Fruit fly (Drosophila melanogaster) whole organism, wandering third instar larva: ENCODE data around the gene spn-A.

Experiments
- Abd-B ChIP-seq: fragments of >200 bp; optimal IDR thresholded peaks from 2 replicates; lab custom pipeline; 2017; ENCODE audit warnings: missing biosample characterization, missing genetic modification characterization
- CG32264 ChIP-seq: fragments of 200-800 bp; sonication (Bioruptor generic); optimal IDR thresholded peaks from 2 replicates; lab custom pipeline; 2016; ENCODE audit warnings: missing biosample characterization, missing genetic modification characterization
- CG9705 ChIP-seq: fragments of 200-800 bp; sonication (Bioruptor generic); optimal IDR thresholded peaks from 2 replicates; lab custom pipeline; 2018; ENCODE audit warnings: missing biosample characterization, mild to moderate bottlenecking, missing genetic modification characterization
- CrebA ChIP-seq: fragments of 200-800 bp; sonication (Bioruptor generic); optimal IDR thresholded peaks from 2 replicates; lab custom pipeline; 2016; ENCODE audit warnings: missing biosample characterization, mild to moderate bottlenecking, missing genetic modification characterization, borderline replicate concordance
- Dfd ChIP-seq: fragments of >200 bp; optimal IDR thresholded peaks from 2 replicates; lab custom pipeline; 2017; ENCODE audit warnings: missing biosample characterization, missing genetic modification characterization
- Dif ChIP-seq: fragments of 200-275, 200-300 bp; sonication (Bioruptor generic); optimal IDR thresholded peaks from 2 replicates; lab custom pipeline; 2018; ENCODE audit warnings: missing biosample characterization, missing genetic modification characterization; ENCODE audit not compliant: partially characterized antibody
- GATAd ChIP-seq: sonication (Bioruptor generic); optimal IDR thresholded peaks from 2 replicates; lab custom pipeline; 2016; ENCODE audit warnings: missing biosample characterization, missing genetic modification characterization
- HLH106 ChIP-seq: fragments of 200-800 bp; optimal IDR thresholded peaks from 3 replicates; lab custom pipeline; 2019; ENCODE audit warnings: missing biosample characterization, mild to moderate bottlenecking, missing genetic modification characterization, moderate library complexity
- Hnf4 ChIP-seq: fragments of 200-800 bp; sonication (Bioruptor generic); optimal IDR thresholded peaks from 2 replicates; lab custom pipeline; 2016; ENCODE audit warnings: missing biosample characterization, mild to moderate bottlenecking, missing genetic modification characterization
- Hr78 ChIP-seq: fragments of >200 bp; optimal IDR thresholded peaks from 2 replicates; lab custom pipeline; 2017; ENCODE audit warnings: missing biosample characterization, missing genetic modification characterization
- Hr83 ChIP-seq: fragments of 200-300 bp; sonication (Bioruptor generic); optimal IDR thresholded peaks from 2 replicates; lab custom pipeline; 2016; ENCODE audit warnings: missing biosample characterization, mild to moderate bottlenecking, missing genetic modification characterization, moderate library complexity; ENCODE audit not compliant: poor library complexity, severe bottlenecking
- Mio ChIP-seq: sonication (Bioruptor generic); optimal IDR thresholded peaks from 2 replicates; lab custom pipeline; 2016; ENCODE audit warnings: missing biosample characterization, missing genetic modification characterization
- Myc ChIP-seq: fragments of >200 bp; optimal IDR thresholded peaks from 2 replicates; lab custom pipeline; 2017
- N ChIP-seq: fragments of >200 bp; optimal IDR thresholded peaks from 2 replicates; lab custom pipeline; 2018; ENCODE audit warnings: missing biosample characterization, missing external identifiers, missing genetic modification characterization
- OdsH ChIP-seq: fragments of 200-800 bp; sonication (Bioruptor generic); optimal IDR thresholded peaks from 2 replicates; lab custom pipeline; 2016; ENCODE audit warnings: missing biosample characterization, mild to moderate bottlenecking, missing genetic modification characterization
- Rel ChIP-seq, 2 experiments: fragments of 200-800 bp; sonication (Bioruptor generic) in 1 of 2; optimal IDR thresholded peaks; 2 replicates in 1 of 2; 3 replicates in 1 of 2; lab custom pipeline; 2016 to 2019; ENCODE audit warnings: mild to moderate bottlenecking in 2 of 2, missing biosample characterization in 2 of 2, missing genetic modification characterization in 2 of 2, moderate library complexity in 1 of 2
- Sp1 ChIP-seq: fragments of 200-800 bp; sonication (Bioruptor generic); optimal IDR thresholded peaks from 3 replicates; lab custom pipeline; 2019; ENCODE audit warnings: missing biosample characterization, mild to moderate bottlenecking, missing genetic modification characterization, moderate library complexity
- Vsx2 ChIP-seq: fragments of 200-300, 225-300 bp; sonication (Bioruptor generic); optimal IDR thresholded peaks from 2 replicates; lab custom pipeline; 2018; ENCODE audit warnings: missing biosample characterization, missing genetic modification characterization; ENCODE audit not compliant: partially characterized antibody
- br ChIP-seq: fragments of 200-800 bp; sonication (Bioruptor generic); optimal IDR thresholded peaks from 2 replicates; lab custom pipeline; 2016; ENCODE audit warnings: missing biosample characterization, missing genetic modification characterization
- brk ChIP-seq: fragments of 200-800 bp; sonication (Bioruptor generic); optimal IDR thresholded peaks from 2 replicates; lab custom pipeline; 2016; ENCODE audit warnings: missing biosample characterization, mild to moderate bottlenecking, missing genetic modification characterization
- dl ChIP-seq, 2 experiments: fragments of 175-275, 200-275 bp in 1 of 2; fragments of 200-275 bp in 1 of 2; sonication (Bioruptor generic); optimal IDR thresholded peaks; lab custom pipeline; 2018; ENCODE audit warnings: mild to moderate bottlenecking in 2 of 2, missing biosample characterization in 2 of 2, missing genetic modification characterization in 2 of 2, moderate library complexity in 2 of 2; ENCODE audit not compliant: partially characterized antibody in 2 of 2, insufficient read depth in 1 of 2
- dmrt93B ChIP-seq: fragments of 200-800 bp; sonication (Bioruptor generic); optimal IDR thresholded peaks from 2 replicates; lab custom pipeline; 2018; ENCODE audit warnings: missing biosample characterization, mild to moderate bottlenecking, missing genetic modification characterization
- dsf ChIP-seq: sonication (Bioruptor generic); optimal IDR thresholded peaks from 2 replicates; lab custom pipeline; 2016; ENCODE audit warnings: missing biosample characterization, missing genetic modification characterization, borderline replicate concordance
- ey ChIP-seq: fragments of 200-800 bp; sonication (Bioruptor generic); optimal IDR thresholded peaks from 2 replicates; lab custom pipeline; 2016; ENCODE audit warnings: missing biosample characterization, missing genetic modification characterization
- foxo ChIP-seq, 2 experiments: fragments of 200-800 bp; sonication (Bioruptor generic); optimal IDR thresholded peaks; 2 replicates in 1 of 2; 3 replicates in 1 of 2; lab custom pipeline; 2016 to 2017; ENCODE audit warnings: missing biosample characterization in 2 of 2, missing genetic modification characterization in 2 of 2
- fru ChIP-seq: fragments of 200-800 bp; sonication (Bioruptor generic); optimal IDR thresholded peaks from 3 replicates; lab custom pipeline; 2016; ENCODE audit warnings: missing biosample characterization, mild to moderate bottlenecking, missing genetic modification characterization
- h ChIP-seq: fragments of 200-800 bp; sonication (Bioruptor generic); optimal IDR thresholded peaks from 3 replicates; lab custom pipeline; 2016; ENCODE audit warnings: missing biosample characterization, mild to moderate bottlenecking, missing genetic modification characterization
- jim ChIP-seq: fragments of 175-275, 200-325 bp; sonication (Bioruptor generic); optimal IDR thresholded peaks from 2 replicates; lab custom pipeline; 2016; ENCODE audit warnings: missing biosample characterization, mild to moderate bottlenecking, missing genetic modification characterization
- lola ChIP-seq: fragments of >200 bp; optimal IDR thresholded peaks from 2 replicates; lab custom pipeline; 2017; ENCODE audit warnings: missing biosample characterization, missing genetic modification characterization
- pan ChIP-seq: fragments of >200 bp; optimal IDR thresholded peaks from 2 replicates; lab custom pipeline; 2017
- psq ChIP-seq: fragments of 200-800 bp; sonication (Bioruptor generic); optimal IDR thresholded peaks from 3 replicates; lab custom pipeline; 2017; ENCODE audit warnings: missing biosample characterization, mild to moderate bottlenecking, missing genetic modification characterization, moderate library complexity
- rgr ChIP-seq: fragments of 200-800 bp; sonication (Bioruptor generic); optimal IDR thresholded peaks from 3 replicates; lab custom pipeline; 2016; ENCODE audit warnings: missing biosample characterization, mild to moderate bottlenecking, missing genetic modification characterization
- sage ChIP-seq: fragments of 200-800 bp; sonication (Bioruptor generic); optimal IDR thresholded peaks from 2 replicates; lab custom pipeline; 2016; ENCODE audit warnings: missing biosample characterization, mild to moderate bottlenecking, missing genetic modification characterization
- sv ChIP-seq: fragments of 200-800 bp; sonication (Bioruptor generic); optimal IDR thresholded peaks from 3 replicates; lab custom pipeline; 2016; ENCODE audit warnings: missing biosample characterization, missing genetic modification characterization
- tai ChIP-seq: sonication (Bioruptor generic); optimal IDR thresholded peaks from 2 replicates; lab custom pipeline; 2016; ENCODE audit warnings: missing biosample characterization, missing genetic modification characterization
- usp ChIP-seq: fragments of >200 bp; optimal IDR thresholded peaks from 2 replicates; lab custom pipeline; 2017; ENCODE audit warnings: missing biosample characterization, missing genetic modification characterization
- woc ChIP-seq: sonication (Bioruptor generic); optimal IDR thresholded peaks from 2 replicates; lab custom pipeline; 2016; ENCODE audit warnings: missing biosample characterization, mild to moderate bottlenecking, missing genetic modification characterization

spn-A gene

DNA sequence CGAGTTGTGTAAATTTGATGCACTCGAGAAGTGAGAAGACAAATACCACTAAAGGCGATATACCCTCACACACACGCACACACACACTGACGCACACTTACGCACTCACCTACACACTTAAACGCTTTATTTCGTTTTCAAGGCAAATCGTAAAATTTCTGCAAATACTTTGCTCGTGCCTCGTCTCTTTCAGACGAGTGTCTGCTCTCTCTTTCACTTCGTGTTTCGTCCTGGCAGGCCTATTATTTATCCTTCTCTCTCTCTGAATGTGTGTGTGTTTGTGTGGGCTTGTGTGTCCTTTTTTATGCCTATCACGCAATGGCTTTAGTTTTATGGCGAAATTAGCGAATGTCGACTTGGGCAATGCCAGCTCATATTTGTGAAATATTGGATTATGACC lies 42.4 kb upstream of the spn-A start:
- TF ChIP-seq Hnf4 (GFP tag; lab: Kevin White, UChicago) (no peak), foxo (GFP tag; optimal IDR thresholded peaks at IDR 0.05; lab: Kevin White, UChicago) (no peak)

DNA sequence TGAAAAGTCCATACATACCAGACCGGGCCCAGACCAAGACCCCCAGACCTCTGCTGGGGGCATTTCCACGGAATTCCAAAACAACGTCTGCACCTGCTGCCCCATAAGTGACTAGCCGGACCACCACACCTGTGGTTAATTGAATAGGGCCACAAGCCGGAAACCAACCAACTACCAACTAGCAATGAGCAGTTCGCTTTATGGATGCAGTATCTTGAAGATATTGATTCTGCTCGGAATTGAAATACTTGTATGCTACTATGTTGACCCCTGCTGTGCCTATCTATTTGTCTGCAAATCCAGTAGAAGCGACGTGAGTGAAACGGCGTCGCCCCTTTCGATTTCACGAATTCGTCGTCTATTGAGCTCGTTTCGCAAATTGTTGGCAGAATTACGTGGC lies 40.0 kb upstream of the spn-A start:
- TF ChIP-seq h = peak; percentile 41
- TF ChIP-seq Hr83 (GFP tag; lab: Kevin White, UChicago) = no peak
- TF ChIP-seq rgr (GFP tag; lab: Kevin White, UChicago) = peak; percentile 61
- TF ChIP-seq Abd-B = no peak
- no peak for TF ChIP-seq sv (GFP tag; lab: Kevin White, UChicago)
- no peak for TF ChIP-seq Myc (lab: Kevin White, UChicago)
- no peak for TF ChIP-seq tai
- TF ChIP-seq N (GFP tag; lab: Kevin White, UChicago) = no peak
- peak; percentile 39 for TF ChIP-seq HLH106 (tag; lab: Kevin White, UChicago)
- TF ChIP-seq Dif (GFP tag; lab: Kevin White, UChicago) = no peak
- TF ChIP-seq ey (GFP tag; lab: Kevin White, UChicago) = peak; percentile 66
- TF ChIP-seq brk = no peak
- TF ChIP-seq foxo (GFP tag; optimal IDR thresholded peaks at IDR 0.05; lab: Kevin White, UChicago) = peak in 1 of 2 experiments; percentile 50
- peak; percentile 27 for TF ChIP-seq Hnf4 (GFP tag; lab: Kevin White, UChicago)
- peak; percentile 9 for TF ChIP-seq dmrt93B (GFP tag; lab: Kevin White, UChicago)
- no peak for TF ChIP-seq GATAd (GFP tag; lab: Kevin White, UChicago)
- TF ChIP-seq OdsH (GFP tag; lab: Kevin White, UChicago) = peak; percentile 26
- TF ChIP-seq br (GFP tag; lab: Kevin White, UChicago) = peak; percentile 25
- TF ChIP-seq, all 38 proteins: peak for 9

DNA sequence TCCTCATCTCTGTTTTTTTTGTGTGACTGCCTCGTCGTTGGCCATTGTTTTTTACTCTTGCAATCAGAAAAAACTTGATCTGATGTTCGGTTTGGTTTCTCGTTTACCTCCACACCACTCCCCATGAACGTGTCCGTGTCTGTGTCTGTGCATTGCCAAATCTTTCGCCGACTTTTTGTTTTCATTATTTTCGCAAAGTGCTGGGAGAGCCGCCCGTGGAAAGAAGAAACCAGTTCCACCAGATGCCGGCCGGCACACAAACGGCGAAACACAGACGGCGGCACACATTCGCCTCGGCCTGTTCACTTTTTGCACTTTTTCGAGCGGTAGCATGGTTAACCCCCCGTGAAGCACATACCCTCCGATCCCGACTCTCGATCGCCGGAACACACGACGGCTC lies 39.5 kb upstream of the spn-A start:
- TF ChIP-seq dl (GFP tag; optimal IDR thresholded peaks at IDR 0.05; lab: Kevin White, UChicago; ENCODE audit: insufficient read depth in 1 of 2, partially characterized antibody in 2 of 2) (no peak), CG32264 (GFP tag; lab: Kevin White, UChicago) (no peak), psq (GFP tag; lab: Kevin White, UChicago) (peak; percentile 76), Sp1 (GFP tag; lab: Kevin White, UChicago) (peak; percentile 47), Vsx2 (peak; percentile 63), fru (GFP tag; lab: Kevin White, UChicago) (peak; percentile 13), foxo (GFP tag; optimal IDR thresholded peaks at IDR 0.05; lab: Kevin White, UChicago) (no peak), Dif (GFP tag; lab: Kevin White, UChicago) (peak; percentile 47), sage (GFP tag; lab: Kevin White, UChicago) (no peak), dmrt93B (GFP tag; lab: Kevin White, UChicago) (no peak), usp (no peak), Hnf4 (GFP tag; lab: Kevin White, UChicago) (no peak), woc (GFP tag; lab: Kevin White, UChicago) (no peak), Rel (GFP tag; optimal IDR thresholded peaks at IDR 0.05; lab: Kevin White, UChicago) (peak; percentile 67), Rel (tag; optimal IDR thresholded peaks at IDR 0.05; lab: Kevin White, UChicago) (peak; percentile 68), h (no peak), jim (peak; percentile 73), CG9705 (GFP tag; lab: Kevin White, UChicago) (no peak), lola (GFP tag; lab: Kevin White, UChicago) (no peak), GATAd (GFP tag; lab: Kevin White, UChicago) (no peak)

DNA sequence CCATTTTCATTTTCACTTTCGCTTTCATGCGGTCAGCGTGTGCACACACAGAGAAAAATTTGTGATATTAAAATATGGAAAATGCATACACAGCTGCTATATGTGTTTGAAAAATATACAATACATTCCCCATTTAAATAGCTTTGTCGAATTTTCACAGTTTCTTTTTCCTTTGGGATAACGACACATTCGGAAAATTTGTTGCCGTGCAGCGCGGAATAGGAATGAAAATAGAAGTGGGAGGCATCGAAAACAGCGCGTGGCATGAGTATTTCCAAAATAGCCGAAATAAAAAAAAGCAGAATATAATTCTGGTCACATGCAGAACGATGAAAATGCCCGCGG lies 36.8 kb upstream of the spn-A start:
- no peak for TF ChIP-seq dsf (GFP tag; lab: Kevin White, UChicago)
- no peak for TF ChIP-seq CG32264 (GFP tag; lab: Kevin White, UChicago)
- no peak for TF ChIP-seq Hr83 (GFP tag; lab: Kevin White, UChicago)
- no peak for TF ChIP-seq Dif (GFP tag; lab: Kevin White, UChicago)
- TF ChIP-seq rgr (GFP tag; lab: Kevin White, UChicago) = peak; percentile 61
- peak; percentile 41 for TF ChIP-seq ey (GFP tag; lab: Kevin White, UChicago)
- TF ChIP-seq br (GFP tag; lab: Kevin White, UChicago) = peak; percentile 42
- no peak for TF ChIP-seq N (GFP tag; lab: Kevin White, UChicago)
- TF ChIP-seq woc (GFP tag; lab: Kevin White, UChicago) = no peak
- TF ChIP-seq pan (lab: Kevin White, UChicago) = no peak
- TF ChIP-seq Rel (GFP tag; optimal IDR thresholded peaks at IDR 0.05; lab: Kevin White, UChicago) = no peak
- TF ChIP-seq Rel (tag; optimal IDR thresholded peaks at IDR 0.05; lab: Kevin White, UChicago) = no peak
- peak; percentile 45 for TF ChIP-seq fru (GFP tag; lab: Kevin White, UChicago)
- no peak for TF ChIP-seq Dfd (GFP tag; lab: Kevin White, UChicago)
- TF ChIP-seq Mio (GFP tag; lab: Kevin White, UChicago) = no peak
- no peak for TF ChIP-seq Vsx2
- TF ChIP-seq foxo (GFP tag; optimal IDR thresholded peaks at IDR 0.05; lab: Kevin White, UChicago) = peak in 1 of 2 experiments; percentile 61
- TF ChIP-seq HLH106 (tag; lab: Kevin White, UChicago) = peak; percentile 41
- TF ChIP-seq Myc (lab: Kevin White, UChicago) = no peak
- peak; percentile 77 for TF ChIP-seq h
- peak; percentile 8 for TF ChIP-seq brk
- TF ChIP-seq sv (GFP tag; lab: Kevin White, UChicago) = peak; percentile 60
- no peak for TF ChIP-seq jim
- no peak for TF ChIP-seq CrebA
- TF ChIP-seq OdsH (GFP tag; lab: Kevin White, UChicago) = peak; percentile 34
- no peak for TF ChIP-seq usp
- no peak for TF ChIP-seq CG9705 (GFP tag; lab: Kevin White, UChicago)
- no peak for TF ChIP-seq Hnf4 (GFP tag; lab: Kevin White, UChicago)
- no peak for TF ChIP-seq dl (GFP tag; optimal IDR thresholded peaks at IDR 0.05; lab: Kevin White, UChicago; ENCODE audit: insufficient read depth in 1 of 2, partially characterized antibody in 2 of 2)
- no peak for TF ChIP-seq sage (GFP tag; lab: Kevin White, UChicago)
- no peak for TF ChIP-seq Hr78 (GFP tag; lab: Kevin White, UChicago)
- TF ChIP-seq dmrt93B (GFP tag; lab: Kevin White, UChicago) = peak; percentile 8
- peak; percentile 51 for TF ChIP-seq tai
- TF ChIP-seq lola (GFP tag; lab: Kevin White, UChicago) = no peak
- peak; percentile 2 for TF ChIP-seq Sp1 (GFP tag; lab: Kevin White, UChicago)
- no peak for TF ChIP-seq GATAd (GFP tag; lab: Kevin White, UChicago)
